Fruit fly (Drosophila melanogaster): ENCODE measurements around the gene CG44574.

Gene CG44574

dm6 chr2L:5883441-5883840, at the start of gene CG44574:
CG44574 (plus strand) TSS chr2L:5883741.
- no peak for TF ChIP-seq fd96Ca (GFP tag; IDR thresholded peaks at IDR 0.05)
- no peak for TF ChIP-seq EcR (GFP tag; optimal IDR thresholded peaks at IDR 0.05)
- TF ChIP-seq CG34367 (tag; optimal IDR thresholded peaks at IDR 0.05): no peak
- TF ChIP-seq CG4496 (GFP tag; IDR thresholded peaks at IDR 0.05): no peak
- no peak for TF ChIP-seq Pif1A (GFP tag; optimal IDR thresholded peaks at IDR 0.05)
- no peak for TF ChIP-seq CG8159 (tag; optimal IDR thresholded peaks at IDR 0.05)

dm6 chr2L:5856786-5857185, 26.8 kb upstream of the CG44574 start:
- TF ChIP-seq Pif1A (GFP tag; optimal IDR thresholded peaks at IDR 0.05): no peak
- TF ChIP-seq Pif1B (GFP tag; optimal IDR thresholded peaks at IDR 0.05): no peak
- TF ChIP-seq D1 (tag; optimal IDR thresholded peaks at IDR 0.05): no peak
- TF ChIP-seq CG9948 (tag; optimal IDR thresholded peaks at IDR 0.05): no peak
- no peak for TF ChIP-seq CG12605 (GFP tag; IDR thresholded peaks at IDR 0.05)
- no peak for TF ChIP-seq CG15710 (tag; optimal IDR thresholded peaks at IDR 0.05)
- TF ChIP-seq CG14655 (GFP tag; optimal IDR thresholded peaks at IDR 0.05): no peak
- TF ChIP-seq gl (tag; optimal IDR thresholded peaks at IDR 0.05): no peak
- TF ChIP-seq fd96Ca (GFP tag; IDR thresholded peaks at IDR 0.05): no peak
- no peak for TF ChIP-seq EcR (GFP tag; optimal IDR thresholded peaks at IDR 0.05)
- TF ChIP-seq CG10348 (GFP tag; IDR thresholded peaks at IDR 0.05): no peak
- no peak for TF ChIP-seq CG4496 (GFP tag; IDR thresholded peaks at IDR 0.05)
- TF ChIP-seq CG17806 (tag; optimal IDR thresholded peaks at IDR 0.05): no peak
- no peak for TF ChIP-seq CG8159 (tag; optimal IDR thresholded peaks at IDR 0.05)
- no peak for TF ChIP-seq Snoo (tag; optimal IDR thresholded peaks at IDR 0.05)
- TF ChIP-seq Ets98B (GFP tag; IDR thresholded peaks at IDR 0.05): no peak
- TF ChIP-seq CG8301 (tag; optimal IDR thresholded peaks at IDR 0.05): no peak
- TF ChIP-seq CG13204 (GFP tag; optimal IDR thresholded peaks at IDR 0.05): no peak
- no peak for TF ChIP-seq CG34367 (tag; optimal IDR thresholded peaks at IDR 0.05)
- TF ChIP-seq rn (GFP tag; IDR thresholded peaks at IDR 0.05): no peak

DNA sequence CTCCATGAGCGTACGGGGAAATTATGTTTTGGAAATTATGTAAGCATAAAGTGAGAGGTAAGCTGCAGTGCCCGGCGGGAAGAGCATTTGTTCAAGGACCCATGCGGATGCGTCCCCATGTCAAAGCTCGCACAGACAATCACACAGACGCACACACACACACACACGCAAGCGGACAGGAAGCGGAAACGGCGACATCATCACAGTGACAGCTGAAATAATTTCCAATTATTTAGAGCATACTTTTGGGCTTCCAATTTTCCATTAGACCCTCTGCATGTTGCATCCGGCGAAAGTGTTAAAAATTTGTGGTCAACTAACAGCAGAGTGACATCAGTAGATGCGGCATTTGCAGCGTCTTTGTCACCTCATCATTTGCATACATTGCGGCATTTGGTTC, 16.8 kb upstream of the CG44574 start:
- TF ChIP-seq CG4496 (GFP tag; IDR thresholded peaks at IDR 0.05) (peak; percentile 62), D1 (tag; optimal IDR thresholded peaks at IDR 0.05) (no peak)

DNA sequence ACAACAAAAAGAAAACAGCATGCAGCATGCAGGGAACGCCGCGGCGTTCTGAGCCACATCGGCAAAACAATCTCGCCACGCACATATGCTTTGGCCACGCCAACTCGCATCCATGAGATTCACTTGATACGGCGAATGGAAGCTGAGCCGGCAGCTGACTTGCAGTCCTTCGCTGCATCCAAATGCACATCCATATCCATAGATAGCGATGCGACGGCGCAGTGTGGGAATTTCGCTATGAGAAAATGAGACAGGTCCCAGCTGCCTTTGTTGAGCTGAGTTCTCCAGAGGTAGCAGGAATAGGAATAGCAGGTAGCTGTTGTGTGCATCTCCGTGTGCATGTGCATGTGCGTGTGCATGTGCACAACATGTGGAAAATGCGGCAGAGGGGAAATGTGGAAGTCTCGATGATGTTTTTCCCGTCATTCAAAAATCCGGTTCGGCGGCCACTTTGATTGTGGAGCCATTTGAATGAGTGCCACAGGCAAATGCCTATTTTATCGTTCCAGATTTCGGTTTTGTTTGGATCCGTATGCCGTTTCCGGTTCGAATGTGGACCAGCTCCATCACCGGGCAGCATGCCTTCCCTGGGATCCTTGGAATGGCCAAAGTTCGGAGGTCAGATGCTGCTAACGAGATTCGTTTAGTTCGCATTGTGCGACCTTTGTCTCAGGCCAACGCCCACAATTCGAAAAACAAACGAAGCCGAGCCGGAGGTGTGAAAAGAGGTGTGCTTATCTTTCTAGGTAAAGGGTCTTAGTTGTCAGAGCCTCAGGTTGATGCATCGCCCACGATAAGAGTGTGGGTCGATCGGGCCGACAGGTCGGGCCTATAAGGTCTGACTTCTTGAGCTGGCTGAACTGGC, 12.5 kb upstream of the CG44574 start:
- peak; percentile 24; the same call in 1 of the 3 replicates for TF ChIP-seq CG4496 (GFP tag; IDR thresholded peaks at IDR 0.05)
- TF ChIP-seq CG32121 (GFP tag; IDR thresholded peaks at IDR 0.05): no peak
- no peak for TF ChIP-seq rn (GFP tag; IDR thresholded peaks at IDR 0.05)

- TF ChIP-seq D1 (tag; optimal IDR thresholded peaks at IDR 0.05) (no peak), CG32121 (GFP tag; IDR thresholded peaks at IDR 0.05) (no peak), EcR (GFP tag; optimal IDR thresholded peaks at IDR 0.05) (no peak), rn (GFP tag; IDR thresholded peaks at IDR 0.05) (no peak), Ets98B (GFP tag; IDR thresholded peaks at IDR 0.05) (no peak), gl (tag; optimal IDR thresholded peaks at IDR 0.05) (no peak), Snoo (tag; optimal IDR thresholded peaks at IDR 0.05) (no peak), CG13204 (GFP tag; optimal IDR thresholded peaks at IDR 0.05) (no peak), CG17806 (tag; optimal IDR thresholded peaks at IDR 0.05) (no peak)
Observed at dm6 chr2L:5876474-5877067, 7.0 kb upstream of the CG44574 start.

dm6 chr2L:5879363-5879934, 4.1 kb upstream of the CG44574 start, which contains the start of gene rau:
rau (minus strand) TSS chr2L:5879498.
- TF ChIP-seq CG34367 (tag; optimal IDR thresholded peaks at IDR 0.05) (peak; percentile 66), CG32121 (GFP tag; IDR thresholded peaks at IDR 0.05) (peak; percentile 79), Ets98B (GFP tag; IDR thresholded peaks at IDR 0.05) (peak; percentile 76), Snoo (tag; optimal IDR thresholded peaks at IDR 0.05) (peak; percentile 70), CG12605 (GFP tag; IDR thresholded peaks at IDR 0.05) (peak; percentile 36; the same call in 1 of the 2 replicates), D1 (tag; optimal IDR thresholded peaks at IDR 0.05) (peak; percentile 39), CG14655 (GFP tag; optimal IDR thresholded peaks at IDR 0.05) (peak; percentile 87), Pif1B (GFP tag; optimal IDR thresholded peaks at IDR 0.05) (peak; percentile 75), CG8159 (tag; optimal IDR thresholded peaks at IDR 0.05) (peak; percentile 77), Pif1A (GFP tag; optimal IDR thresholded peaks at IDR 0.05) (peak; percentile 84), CG17806 (tag; optimal IDR thresholded peaks at IDR 0.05) (peak; percentile 70), CG15710 (tag; optimal IDR thresholded peaks at IDR 0.05) (peak; percentile 79), CG10348 (GFP tag; IDR thresholded peaks at IDR 0.05) (peak; percentile 24; the same call in 1 of the 2 replicates), CG4496 (GFP tag; IDR thresholded peaks at IDR 0.05) (peak; percentile 80; the same call in 2 of the 3 replicates), CG13204 (GFP tag; optimal IDR thresholded peaks at IDR 0.05) (peak; percentile 63), fd96Ca (GFP tag; IDR thresholded peaks at IDR 0.05) (peak; percentile 84), gl (tag; optimal IDR thresholded peaks at IDR 0.05) (peak; percentile 55), CG8301 (tag; optimal IDR thresholded peaks at IDR 0.05) (peak; percentile 83), rn (GFP tag; IDR thresholded peaks at IDR 0.05) (0 out of 2 replicates have a peak, but pooled peaks have one; percentile 52), CG9948 (tag; optimal IDR thresholded peaks at IDR 0.05) (peak; percentile 78), EcR (GFP tag; optimal IDR thresholded peaks at IDR 0.05) (peak; percentile 14)

All from whole organism, pupa.